Fruit fly (Drosophila melanogaster): ENCODE data around the gene CG15369.

The CG15369 gene

DNA sequence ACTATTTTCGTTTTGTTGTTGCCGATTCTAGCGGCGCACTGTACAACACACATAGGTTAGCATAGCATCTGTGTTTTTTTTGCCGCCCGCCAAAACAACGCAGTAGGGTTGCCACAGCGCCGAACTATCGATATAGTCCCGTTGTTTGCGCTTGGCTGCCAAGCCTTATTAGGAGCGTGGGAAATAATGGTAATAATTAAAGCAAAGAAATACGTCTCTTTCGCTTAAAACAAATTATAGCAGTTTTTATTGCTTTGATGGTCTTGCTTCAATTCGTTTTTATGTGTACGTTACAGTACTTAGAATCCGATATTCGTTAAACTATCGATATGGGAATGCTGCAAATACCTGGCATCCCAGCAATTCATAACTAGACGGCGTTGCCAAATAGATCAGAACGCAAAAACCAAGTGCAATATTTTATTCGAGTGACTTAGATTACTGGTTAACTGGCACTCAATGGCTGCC is 26.8 kb downstream of the CG15369 start, which contains the start of the genes mxc and Larp7 (continued):
- TF ChIP-seq Dip3 (GFP tag; optimal IDR thresholded peaks at IDR 0.05) (peak; percentile 68), hb (GFP tag; IDR thresholded peaks at IDR 0.05; ENCODE audit: partially characterized antibody) (peak; percentile 88), chn (GFP tag; optimal IDR thresholded peaks at IDR 0.05) (peak; percentile 49), CG14860 (GFP tag; IDR thresholded peaks at IDR 0.05; ENCODE audit: partially characterized antibody) (peak; percentile 80), Hr51 (GFP tag; optimal IDR thresholded peaks at IDR 0.05) (peak in 1 of 2 experiments; percentile 42), sd (tag; optimal IDR thresholded peaks at IDR 0.05) (no peak), Trl (optimal IDR thresholded peaks at IDR 0.05) (no peak), Trl (GFP tag; optimal IDR thresholded peaks at IDR 0.05) (peak; percentile 75), nerfin-1 (tag; optimal IDR thresholded peaks at IDR 0.05) (peak; percentile 47), CG16863 (GFP tag; optimal IDR thresholded peaks at IDR 0.05) (peak; percentile 33), CG33213 (GFP tag; optimal IDR thresholded peaks at IDR 0.05) (peak; percentile 48), CG14710 (tag; optimal IDR thresholded peaks at IDR 0.05) (peak; percentile 80), NK7.1 (GFP tag; optimal IDR thresholded peaks at IDR 0.05) (no peak), Dp (GFP tag; optimal IDR thresholded peaks at IDR 0.05) (peak; percentile 68), Poxn (GFP tag; IDR thresholded peaks at IDR 0.05) (no peak), CoRest (tag; optimal IDR thresholded peaks at IDR 0.05) (peak; percentile 79), CG32767 (GFP tag; IDR thresholded peaks at IDR 0.05) (no peak), CG9609 (GFP tag; optimal IDR thresholded peaks at IDR 0.05) (peak; percentile 76), bsh (GFP tag; optimal IDR thresholded peaks at IDR 0.05) (peak in 1 of 2 experiments; percentile 36), gt (GFP tag; IDR thresholded peaks at IDR 0.05) (no peak), fd96Cb (tag; optimal IDR thresholded peaks at IDR 0.05) (peak; percentile 3), CG1602 (GFP tag; optimal IDR thresholded peaks at IDR 0.05) (peak; percentile 34), CG17361 (GFP tag; IDR thresholded peaks at IDR 0.05) (no peak; the same call in 1 of the 3 replicates), CG7786 (GFP tag; optimal IDR thresholded peaks at IDR 0.05) (peak; percentile 79), sisA (GFP tag; IDR thresholded peaks at IDR 0.05) (peak; percentile 66), Lhr (GFP tag; optimal IDR thresholded peaks at IDR 0.05) (peak; percentile 25), CHES-1-like (GFP tag; optimal IDR thresholded peaks at IDR 0.05) (peak; percentile 78), jigr1 (GFP tag; IDR thresholded peaks at IDR 0.05) (0 out of 3 replicates have a peak, but pooled peaks have one; percentile 15), Abd-B (GFP tag; optimal IDR thresholded peaks at IDR 0.05) (peak; percentile 66), CG11560 (tag; IDR thresholded peaks at IDR 0.05) (0 out of 3 replicates have a peak, but pooled peaks have one; percentile 50), row (GFP tag; IDR thresholded peaks at IDR 0.05) (peak; percentile 91), CG9215 (GFP tag; IDR thresholded peaks at IDR 0.05) (peak; percentile 74), CG31224 (GFP tag; IDR thresholded peaks at IDR 0.05) (0 out of 2 replicates have a peak, but pooled peaks have one; percentile 26), pnt (GFP tag; optimal IDR thresholded peaks at IDR 0.05) (peak; percentile 67), zen (tag; optimal IDR thresholded peaks at IDR 0.05) (peak; percentile 41), CG17359 (tag; optimal IDR thresholded peaks at IDR 0.05) (no peak), CG13123 (GFP tag; optimal IDR thresholded peaks at IDR 0.05) (peak; percentile 8), fu2 (GFP tag; optimal IDR thresholded peaks at IDR 0.05) (peak; percentile 72), Dref (GFP tag; IDR thresholded peaks at IDR 0.05) (peak; percentile 56), pho (GFP tag; optimal IDR thresholded peaks at IDR 0.05) (peak; percentile 70), stwl (tag; optimal IDR thresholded peaks at IDR 0.05) (peak; percentile 60), CG3995 (GFP tag; optimal IDR thresholded peaks at IDR 0.05) (peak; percentile 11), Lpt (GFP tag; optimal IDR thresholded peaks at IDR 0.05) (no peak), CG12155 (GFP tag; optimal IDR thresholded peaks at IDR 0.05) (peak; percentile 65), hkb (optimal IDR thresholded peaks at IDR 0.05) (peak; percentile 84), hkb (GFP tag; IDR thresholded peaks at IDR 0.05) (no peak; the same call in 1 of the 2 replicates), Ssrp (tag; optimal IDR thresholded peaks at IDR 0.05) (peak; percentile 59), tx (GFP tag; optimal IDR thresholded peaks at IDR 0.05) (peak; percentile 54), Hmx (GFP tag; optimal IDR thresholded peaks at IDR 0.05) (peak; percentile 40), NC2β (GFP tag; optimal IDR thresholded peaks at IDR 0.05) (peak; percentile 36), psq (GFP tag; optimal IDR thresholded peaks at IDR 0.05) (no peak)

Measured in whole organism, embryonic.